Worm (Caenorhabditis elegans): ENCODE measurements around the gene che-2.

The che-2 gene

DNA sequence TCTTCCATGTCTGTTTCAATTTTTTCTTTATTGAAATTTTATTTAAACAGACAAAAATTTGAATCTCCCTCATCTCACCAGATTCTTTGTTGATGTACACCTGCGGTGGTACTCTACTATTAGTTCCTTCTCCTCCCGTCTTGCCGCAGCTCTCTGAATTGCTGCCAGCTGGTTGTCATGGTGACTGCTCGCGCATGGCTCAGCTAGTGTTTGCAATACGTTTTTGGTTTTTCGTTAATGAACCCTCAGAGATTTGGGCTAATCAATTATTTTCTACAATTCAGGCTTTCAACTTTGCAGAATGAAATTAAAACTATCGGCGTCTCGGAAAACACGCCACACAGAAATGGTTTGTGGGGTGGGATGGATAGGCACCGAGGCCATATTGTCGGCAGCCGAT, at the start of gene che-2:
TSS of gene che-2 (plus strand) at position 301 of the 400 bp plus-strand sequence.
- TF ChIP-seq unc-62 (GFP tag; optimal IDR thresholded peaks at IDR 0.05) = no peak

DNA sequence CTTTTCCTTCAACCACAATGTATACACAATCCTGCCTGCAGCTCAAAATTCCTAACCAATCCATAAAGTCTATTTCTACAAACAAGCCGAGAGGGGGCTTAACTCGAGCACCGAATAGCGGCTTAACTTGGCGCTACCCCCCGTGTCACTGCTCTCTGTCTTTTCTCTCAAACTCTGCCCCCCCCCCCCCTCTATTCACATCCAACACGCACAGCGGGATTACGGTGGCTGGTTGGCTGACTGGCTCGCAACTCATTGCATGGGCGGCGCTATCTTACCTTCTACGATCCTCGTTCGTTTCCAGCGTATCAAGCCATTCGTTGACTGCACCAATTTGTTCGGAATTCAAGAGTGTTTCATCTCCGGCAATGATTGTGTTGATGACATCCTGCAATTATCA, 49.7 kb upstream of the che-2 start:
- TF ChIP-seq unc-62 (GFP tag; optimal IDR thresholded peaks at IDR 0.05) = no peak

DNA sequence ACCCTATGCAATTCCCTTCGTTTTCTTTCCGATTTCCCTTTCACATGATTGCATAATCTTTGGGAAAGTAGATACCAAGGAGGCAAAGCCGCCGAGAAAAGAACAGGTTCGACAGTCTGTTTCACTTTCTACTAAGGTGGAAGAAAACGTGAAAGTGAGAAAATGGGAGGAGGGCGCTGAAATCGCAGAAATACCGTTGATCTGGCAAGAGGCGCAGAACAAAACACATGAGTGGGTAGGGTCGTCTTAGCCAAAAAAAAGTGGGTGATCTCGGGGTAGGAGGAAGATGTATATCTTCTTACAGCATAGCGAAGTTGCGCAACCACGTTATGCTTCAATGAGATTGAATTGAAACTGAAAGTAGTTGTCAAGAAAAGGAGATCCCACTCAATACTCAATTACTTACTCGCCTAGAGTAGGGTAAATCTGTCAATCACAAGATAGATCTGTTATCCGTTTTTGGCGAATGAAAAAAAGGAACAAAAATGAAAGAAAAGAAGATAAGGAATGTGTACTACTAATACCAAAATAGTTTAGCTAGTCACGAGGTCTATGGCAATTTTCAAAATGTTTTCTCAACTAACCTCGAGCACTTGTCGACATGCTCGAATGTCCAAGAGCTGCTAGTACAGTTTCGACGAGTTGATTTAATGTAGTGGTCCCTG, 48.1 kb upstream of the che-2 start:
- no peak for TF ChIP-seq unc-62 (GFP tag; optimal IDR thresholded peaks at IDR 0.05)

ce11 chrX:433747-434146, 47.5 kb upstream of the che-2 start, which contains the start of gene dve-1:
Gene dve-1 (minus strand): TSS chrX:433812.
- no peak for TF ChIP-seq unc-62 (GFP tag; optimal IDR thresholded peaks at IDR 0.05)

- TF ChIP-seq unc-62 (GFP tag; optimal IDR thresholded peaks at IDR 0.05) = no peak
Measured at ce11 chrX:438396-438795, 42.9 kb upstream of the che-2 start.

ce11 chrX:439031-439430, 42.2 kb upstream of the che-2 start:
- TF ChIP-seq unc-62 (GFP tag; optimal IDR thresholded peaks at IDR 0.05) = no peak

DNA sequence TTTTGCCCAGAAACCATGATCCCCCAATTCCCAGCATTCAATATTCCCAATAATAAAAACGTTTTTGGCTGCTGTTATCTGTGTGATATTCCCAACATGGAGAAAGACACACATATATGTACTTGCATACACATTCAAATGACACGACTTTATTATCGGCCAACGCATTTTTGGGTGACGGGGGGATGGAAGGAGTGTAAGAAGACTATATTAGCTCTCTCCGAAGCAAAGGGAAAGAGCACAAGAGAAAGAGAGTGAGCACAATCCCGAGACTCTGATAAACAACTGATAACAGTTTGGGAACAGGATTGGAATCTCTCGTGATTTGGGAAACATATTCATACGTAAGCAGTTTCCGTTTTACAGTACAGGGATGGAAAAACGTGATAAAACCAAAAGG, 40.8 kb upstream of the che-2 start:
- no peak for TF ChIP-seq unc-62 (GFP tag; optimal IDR thresholded peaks at IDR 0.05)

DNA sequence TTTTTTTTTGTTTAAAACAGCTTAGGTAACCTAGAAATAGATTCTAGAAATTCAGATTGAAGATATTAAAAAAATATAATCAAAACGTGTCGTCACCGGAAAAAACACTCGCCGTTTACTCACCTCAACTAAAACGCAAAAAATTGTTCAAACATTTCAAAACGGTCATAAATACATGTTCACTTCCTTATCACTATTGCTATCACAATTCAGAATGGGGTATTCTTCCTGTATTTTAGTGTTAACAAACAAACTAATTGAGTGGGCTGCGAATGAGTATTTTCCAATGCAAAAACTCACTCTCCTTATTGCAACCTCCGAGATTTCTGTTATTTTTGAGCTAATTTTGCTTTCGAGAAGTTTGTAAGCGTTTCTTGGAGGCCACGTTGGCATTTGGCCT, 31.4 kb upstream of the che-2 start, which contains the start of gene F52D1.2:
TSS of gene F52D1.2 (minus strand) at position 393 of the 400 bp plus-strand sequence.
- no peak for TF ChIP-seq unc-62 (GFP tag; optimal IDR thresholded peaks at IDR 0.05)

ce11 chrX:457139-457802, 24.0 kb upstream of the che-2 start, which contains the start of gene abu-12:
Gene abu-12 (minus strand): TSS chrX:457610.
- no peak for TF ChIP-seq unc-62 (GFP tag; optimal IDR thresholded peaks at IDR 0.05)

DNA sequence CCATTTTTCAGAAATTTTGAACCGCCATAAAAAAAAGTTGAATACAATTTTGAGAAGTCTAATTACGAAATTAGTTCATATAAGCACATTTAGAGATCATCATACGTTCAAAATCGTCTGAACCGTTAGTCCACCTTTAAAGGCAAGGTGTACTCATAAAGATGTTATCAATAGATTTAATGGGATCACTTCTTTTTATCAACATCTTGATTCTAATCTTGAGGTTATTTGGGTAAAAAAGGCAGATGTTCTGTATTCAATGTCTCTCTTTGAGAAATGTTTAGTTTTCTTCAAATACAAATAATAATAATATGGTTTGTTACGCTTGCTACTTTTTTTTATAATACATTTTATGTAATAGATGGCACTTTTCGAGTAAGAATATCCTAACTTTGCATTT, 21.9 kb upstream of the che-2 start:
- no peak for TF ChIP-seq unc-62 (GFP tag; optimal IDR thresholded peaks at IDR 0.05)

DNA sequence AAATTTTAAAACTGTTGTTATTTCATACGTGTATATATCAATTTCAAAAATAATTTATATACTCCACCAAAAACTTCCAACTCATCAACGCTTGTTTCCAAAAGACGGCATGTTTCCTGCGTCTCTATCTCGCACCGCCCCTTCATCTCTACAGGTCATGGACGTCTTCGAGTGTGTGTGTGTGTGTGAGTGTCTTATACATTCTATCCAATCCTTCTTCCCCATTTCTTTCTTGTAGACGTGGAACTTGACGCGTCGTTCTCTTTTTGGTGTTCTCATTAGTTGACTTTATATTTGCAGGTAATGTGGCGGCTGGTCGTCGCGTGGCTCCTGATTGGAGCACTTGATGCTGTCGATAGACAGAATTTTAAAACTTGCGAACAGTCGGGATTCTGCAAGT, 20.9 kb upstream of the che-2 start, which contains the start of gene aagr-4:
TSS of gene aagr-4 (plus strand) at position 301 of the 400 bp plus-strand sequence.
- TF ChIP-seq unc-62 (GFP tag; optimal IDR thresholded peaks at IDR 0.05) = no peak

DNA sequence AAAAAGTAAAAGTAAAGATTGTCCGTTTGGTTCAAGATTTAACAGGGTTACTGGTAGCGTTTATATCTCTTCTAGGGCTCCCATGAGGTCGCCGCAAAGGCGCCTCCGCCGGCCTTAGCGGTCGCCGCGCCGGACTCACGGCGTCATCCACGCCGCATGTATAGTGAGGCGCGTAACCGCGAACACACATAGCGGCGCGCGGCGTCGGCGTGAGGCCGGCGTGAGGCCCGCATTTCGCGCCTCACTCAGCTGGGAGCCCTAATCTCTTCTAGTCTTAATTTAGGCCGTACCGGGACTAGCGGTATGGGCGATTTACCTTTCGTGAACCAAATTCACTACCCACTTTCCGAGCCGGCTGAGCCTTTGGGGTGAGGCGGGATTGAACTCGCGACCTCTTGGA, 19.6 kb upstream of the che-2 start:
- no peak for TF ChIP-seq unc-62 (GFP tag; optimal IDR thresholded peaks at IDR 0.05)

DNA sequence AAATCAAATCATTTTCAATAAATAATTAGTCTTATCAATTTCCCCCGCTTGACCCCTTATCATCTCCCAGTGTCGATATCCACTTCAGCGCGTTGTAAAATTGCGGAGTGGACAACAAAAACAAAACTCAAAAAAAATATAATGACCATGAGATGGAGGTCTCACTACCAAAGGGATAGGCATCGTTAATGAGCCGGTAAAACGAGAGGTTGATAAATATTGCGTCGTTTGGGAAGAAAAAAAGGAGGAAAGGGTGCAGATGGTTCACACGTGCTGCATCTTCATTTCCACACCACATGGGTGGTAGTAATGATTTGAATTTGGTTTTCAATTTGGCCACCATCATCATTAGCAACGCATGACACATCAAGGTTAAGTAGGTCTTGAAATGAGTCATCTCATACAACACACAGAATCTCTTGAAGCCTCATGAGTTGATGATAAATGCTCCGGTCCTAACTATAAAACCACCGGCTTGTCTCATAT, 13.9 kb upstream of the che-2 start:
- no peak for TF ChIP-seq unc-62 (GFP tag; optimal IDR thresholded peaks at IDR 0.05)

- TF ChIP-seq unc-62 (GFP tag; optimal IDR thresholded peaks at IDR 0.05) = no peak
Measured at ce11 chrX:476261-476660, 5.0 kb upstream of the che-2 start, which contains the start of gene F38G1.3. Gene F38G1.3 (plus strand): TSS chrX:476561.

DNA sequence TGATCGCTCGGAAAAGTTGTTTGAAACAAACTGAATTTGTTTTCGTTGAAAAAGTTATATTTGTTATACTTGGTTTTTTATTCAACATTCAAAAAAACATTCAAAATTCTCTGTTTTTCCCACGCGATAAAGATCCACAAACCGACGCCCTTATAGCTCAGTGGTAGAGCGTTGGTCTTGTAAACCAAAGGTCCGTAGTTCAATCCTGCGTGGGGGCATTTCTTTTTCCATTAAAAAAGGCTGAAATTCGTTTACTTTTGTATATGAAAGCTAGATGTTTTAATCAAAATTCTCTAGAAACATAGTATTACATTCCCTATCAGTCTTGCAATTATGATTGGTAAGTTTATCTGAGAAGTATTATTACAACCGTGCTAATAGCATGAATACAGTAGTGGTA, 6.4 kb downstream of the che-2 start:
- no peak for TF ChIP-seq unc-62 (GFP tag; optimal IDR thresholded peaks at IDR 0.05)

- TF ChIP-seq unc-62 (GFP tag; optimal IDR thresholded peaks at IDR 0.05) = no peak
Measured at ce11 chrX:489635-490105, 8.4 kb downstream of the che-2 start, which contains the start of gene egl-17. Gene egl-17 (plus strand): TSS chrX:489685.

- no peak for TF ChIP-seq unc-62 (GFP tag; optimal IDR thresholded peaks at IDR 0.05)
Measured at ce11 chrX:492919-493318, 11.7 kb downstream of the che-2 start, which contains the start of gene B0310.1. Gene B0310.1 (plus strand): TSS chrX:493228.
